Worm (Caenorhabditis elegans) whole organism, early embryonic: ENCODE results near the gene T02B11.9.

Experiments
- F13C5.2 ChIP-seq: sonication (generic microtip); optimal IDR thresholded peaks from 2 replicates; lab custom pipeline; 2017; ENCODE audit warnings: mild to moderate bottlenecking, missing genetic modification characterization, inconsistent platforms, missing compliant biosample characterization
- aly-1 ChIP-seq: sonication (generic microtip); optimal IDR thresholded peaks from 2 replicates; lab custom pipeline; 2016; ENCODE audit warnings: missing genetic modification characterization, missing compliant biosample characterization
- ama-1 ChIP-seq: fragments of 150-350 bp; optimal IDR thresholded peaks from 2 replicates; lab custom pipeline; 2014
- ceh-13 ChIP-seq: fragments of 200-800 bp; sonication (Bioruptor generic); optimal IDR thresholded peaks from 2 replicates; lab custom pipeline; 2018; ENCODE audit warnings: mild to moderate bottlenecking, missing genetic modification characterization, missing compliant biosample characterization
- ets-7 ChIP-seq: sonication (generic microtip); optimal IDR thresholded peaks from 2 replicates; lab custom pipeline; 2016; ENCODE audit warnings: missing genotype, missing genetic modification characterization, missing compliant biosample characterization
- hmg-4 ChIP-seq: fragments of 200-800 bp; sonication (Bioruptor generic); optimal IDR thresholded peaks from 2 replicates; lab custom pipeline; 2018; ENCODE audit warnings: mild to moderate bottlenecking, missing genetic modification characterization, missing compliant biosample characterization
- pes-1 ChIP-seq: fragments of 200-800 bp; sonication (Bioruptor generic); IDR thresholded peaks from 2 replicates; pipeline ENCODE4 v1.3.6; 2022; ENCODE audit warnings: missing genetic modification reagents, missing genetic modification characterization, missing compliant biosample characterization
- scrt-1 ChIP-seq: fragments of 200-800 bp; sonication (Bioruptor generic); IDR thresholded peaks from 2 replicates; pipeline ENCODE4 v1.3.6; 2022; ENCODE audit warnings: missing genetic modification characterization, missing compliant biosample characterization
- sea-1 ChIP-seq: fragments of 200-800 bp; sonication (Bioruptor generic); conservative IDR thresholded peaks from 2 replicates; pipeline ENCODE4 v1.3.6; 2022; ENCODE audit warnings: missing genetic modification characterization, missing compliant biosample characterization
- tbx-37 ChIP-seq: fragments of 200-800 bp; sonication (Bioruptor generic); conservative IDR thresholded peaks from 2 replicates; pipeline ENCODE4 v1.3.6; 2022; ENCODE audit warnings: missing genetic modification reagents, missing genetic modification characterization, missing compliant biosample characterization
- tra-4 ChIP-seq: sonication (generic microtip); optimal IDR thresholded peaks from 2 replicates; lab custom pipeline; 2017; ENCODE audit warnings: missing genetic modification characterization, missing compliant biosample characterization

- TF ChIP-seq scrt-1 (GFP tag; lab: Robert Waterston, UW) (no peak), ama-1 (lab: Kevin White, UChicago) (no peak), ets-7 (tag; lab: Kevin White, UChicago) (no peak), sea-1 (no peak), tbx-37 (GFP tag; lab: Robert Waterston, UW) (no peak), F13C5.2 (tag; lab: Kevin White, UChicago) (no peak), tra-4 (no peak), aly-1 (tag; lab: Kevin White, UChicago) (no peak), hmg-4 (GFP tag; lab: Kevin White, UChicago) (no peak), ceh-13 (no peak), pes-1 (GFP tag; lab: Robert Waterston, UW) (no peak)
Observed at ce11 chrV:854966-855365, 21.1 kb upstream of the T02B11.9 start, which contains the start of gene K09C6.9.
